Worm (Caenorhabditis elegans) whole organism, L2 larva: ENCODE results near the gene vav-1.
"Not testable (repeated sequence)": the region's sequence is repeated elsewhere in the genome, so short reads cannot be mapped to it uniquely, and the experiment has no call there.

Experiments
- F13H6.1 ChIP-seq: sonication (generic microtip); optimal IDR thresholded peaks from 2 replicates; lab custom pipeline; 2016; ENCODE audit warnings: missing genetic modification characterization, missing compliant biosample characterization
- R02D3.7 ChIP-seq: fragments of 150-350 bp; optimal IDR thresholded peaks from 2 replicates; lab custom pipeline; 2014; ENCODE audit warnings: missing biosample characterization, missing genetic modification characterization
- Y55F3AM.14 ChIP-seq: fragments of 200-800 bp; sonication (Bioruptor generic); optimal IDR thresholded peaks from 2 replicates; lab custom pipeline; 2018; ENCODE audit warnings: mild to moderate bottlenecking, missing genetic modification characterization, missing compliant biosample characterization
- ZK546.5 ChIP-seq: sonication (generic microtip); optimal IDR thresholded peaks from 2 replicates; lab custom pipeline; 2017; ENCODE audit warnings: missing biosample characterization, missing genetic modification characterization
- alr-1 ChIP-seq: fragments of 150-350 bp; optimal IDR thresholded peaks from 2 replicates; lab custom pipeline; 2014; ENCODE audit warnings: missing biosample characterization, missing genetic modification characterization
- blmp-1 ChIP-seq: sonication (generic microtip); optimal IDR thresholded peaks from 2 replicates; lab custom pipeline; 2017; ENCODE audit warnings: missing genetic modification characterization, mild to moderate bottlenecking, missing compliant biosample characterization, antibody characterized with exemption, moderate library complexity; ENCODE audit not compliant: insufficient read depth
- ceh-82 ChIP-seq: fragments of 150-350 bp; optimal IDR thresholded peaks from 2 replicates; lab custom pipeline; 2014; ENCODE audit warnings: missing biosample characterization, missing genetic modification characterization
- crh-2 ChIP-seq: sonication (generic microtip); optimal IDR thresholded peaks from 2 replicates; lab custom pipeline; 2017; ENCODE audit warnings: missing biosample characterization, missing genetic modification characterization
- dmd-4 ChIP-seq: sonication (generic microtip); optimal IDR thresholded peaks from 2 replicates; lab custom pipeline; 2017; ENCODE audit warnings: missing biosample characterization, missing genetic modification characterization
- egl-27 ChIP-seq: sonication (generic microtip); optimal IDR thresholded peaks from 3 replicates; lab custom pipeline; 2017; ENCODE audit warnings: missing biosample characterization, missing genetic modification reagents, missing genetic modification characterization
- elt-1 ChIP-seq: fragments of 150-350 bp; optimal IDR thresholded peaks from 2 replicates; lab custom pipeline; 2014; ENCODE audit warnings: missing biosample characterization, missing genetic modification characterization
- fos-1 ChIP-seq: fragments of 150-350 bp; optimal IDR thresholded peaks from 2 replicates; lab custom pipeline; 2014; ENCODE audit warnings: missing biosample characterization, missing genetic modification characterization
- gmeb-1 ChIP-seq: fragments of 150-350 bp; optimal IDR thresholded peaks from 2 replicates; lab custom pipeline; 2014; ENCODE audit warnings: missing biosample characterization, missing genetic modification characterization
- lin-13 ChIP-seq: fragments of 150-350 bp; optimal IDR thresholded peaks from 2 replicates; lab custom pipeline; 2014; ENCODE audit warnings: missing biosample characterization, missing genetic modification reagents, missing genetic modification characterization
- lsy-2 ChIP-seq, 2 experiments: fragments of 150-350 bp in 1 of 2; sonication (generic microtip) in 1 of 2; optimal IDR thresholded peaks; 2 replicates each; lab custom pipeline; 2014 to 2017; ENCODE audit warnings: missing biosample characterization in 2 of 2, missing genetic modification characterization in 2 of 2
- mdl-1 ChIP-seq, 2 experiments: fragments of 150-350 bp in 1 of 2; sonication (generic microtip) in 1 of 2; optimal IDR thresholded peaks; 2 replicates each; lab custom pipeline; 2017; ENCODE audit warnings: missing biosample characterization in 2 of 2, missing genetic modification characterization in 2 of 2
- nhr-10 ChIP-seq: sonication (generic microtip); optimal IDR thresholded peaks from 2 replicates; lab custom pipeline; 2017; ENCODE audit warnings: missing biosample characterization, missing genetic modification characterization
- nhr-21 ChIP-seq: fragments of 150-350 bp; optimal IDR thresholded peaks from 2 replicates; lab custom pipeline; 2014; ENCODE audit warnings: missing biosample characterization, missing genetic modification characterization
- nhr-237 ChIP-seq: fragments of 150-350 bp; optimal IDR thresholded peaks from 2 replicates; lab custom pipeline; 2014; ENCODE audit warnings: missing biosample characterization, missing genetic modification characterization
- nhr-25 ChIP-seq: fragments of 150-350 bp; sonication (generic microtip); optimal IDR thresholded peaks from 3 replicates; lab custom pipeline; 2014; ENCODE audit warnings: missing biosample characterization, missing genetic modification characterization
- nhr-6 ChIP-seq: fragments of 150-350 bp; optimal IDR thresholded peaks from 2 replicates; lab custom pipeline; 2014; ENCODE audit warnings: missing biosample characterization, missing genetic modification characterization
- sem-4 ChIP-seq: fragments of 150-350 bp; optimal IDR thresholded peaks from 2 replicates; lab custom pipeline; 2014; ENCODE audit warnings: missing biosample characterization, missing genetic modification reagents, missing genetic modification characterization
- skn-1 ChIP-seq: sonication (generic microtip); optimal IDR thresholded peaks from 2 replicates; lab custom pipeline; 2017; ENCODE audit warnings: missing biosample characterization, missing genetic modification characterization
- sma-9 ChIP-seq, 2 experiments: fragments of 150-350 bp in 1 of 2; sonication (generic microtip) in 1 of 2; optimal IDR thresholded peaks; 2 replicates each; lab custom pipeline; 2014 to 2016; ENCODE audit warnings: missing genetic modification characterization in 2 of 2, mild to moderate bottlenecking in 1 of 2, missing biosample characterization in 1 of 2, missing compliant biosample characterization in 1 of 2, missing genetic modification reagents in 1 of 2, moderate library complexity in 1 of 2
- ztf-1 ChIP-seq: fragments of 200-800 bp; sonication (Bioruptor generic); conservative IDR thresholded peaks from 2 replicates; pipeline ENCODE4 v1.3.6; 2022; ENCODE audit warnings: missing genetic modification characterization, missing compliant biosample characterization
- ztf-4 ChIP-seq: fragments of 150-350 bp; optimal IDR thresholded peaks from 2 replicates; lab custom pipeline; 2014; ENCODE audit warnings: missing biosample characterization, missing genetic modification characterization

The vav-1 gene

DNA sequence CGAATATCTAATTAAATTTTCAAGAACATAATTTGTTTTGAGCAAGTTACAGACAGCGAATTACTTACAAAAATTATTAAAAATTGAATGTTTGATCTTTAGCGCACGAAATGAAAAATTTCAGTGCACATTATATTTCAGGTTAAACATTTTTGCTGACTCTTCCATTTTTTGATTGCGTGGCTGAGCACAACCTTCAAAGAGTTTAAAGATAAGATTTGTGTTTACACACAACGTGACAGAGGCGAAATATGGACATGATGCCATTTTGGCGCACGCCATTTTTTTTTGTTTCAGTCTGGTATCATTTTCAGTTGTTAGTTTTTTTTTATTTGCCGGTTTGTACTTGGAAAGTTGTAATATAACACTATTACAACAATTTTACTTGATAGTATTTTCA, 19.3 kb downstream of the vav-1 start:
- no peak for TF ChIP-seq sem-4 (tag; lab: Kevin White, UChicago)
- no peak for TF ChIP-seq R02D3.7 (tag; lab: Kevin White, UChicago)
- TF ChIP-seq alr-1, result no peak
- no peak for TF ChIP-seq nhr-25 (tag; lab: Kevin White, UChicago)
- TF ChIP-seq fos-1, result peak; percentile 91
- TF ChIP-seq gmeb-1, result no peak
- TF ChIP-seq crh-2 (tag; lab: Kevin White, UChicago), result peak; percentile 64
- TF ChIP-seq sma-9 (GFP tag; optimal IDR thresholded peaks at IDR 0.05; lab: Kevin White, UChicago), result peak; percentile 38
- TF ChIP-seq sma-9 (tag; optimal IDR thresholded peaks at IDR 0.05; lab: Kevin White, UChicago), result no peak
- no peak for TF ChIP-seq dmd-4 (tag; lab: Kevin White, UChicago)
- TF ChIP-seq blmp-1 (tag; lab: Kevin White, UChicago), result no peak

DNA sequence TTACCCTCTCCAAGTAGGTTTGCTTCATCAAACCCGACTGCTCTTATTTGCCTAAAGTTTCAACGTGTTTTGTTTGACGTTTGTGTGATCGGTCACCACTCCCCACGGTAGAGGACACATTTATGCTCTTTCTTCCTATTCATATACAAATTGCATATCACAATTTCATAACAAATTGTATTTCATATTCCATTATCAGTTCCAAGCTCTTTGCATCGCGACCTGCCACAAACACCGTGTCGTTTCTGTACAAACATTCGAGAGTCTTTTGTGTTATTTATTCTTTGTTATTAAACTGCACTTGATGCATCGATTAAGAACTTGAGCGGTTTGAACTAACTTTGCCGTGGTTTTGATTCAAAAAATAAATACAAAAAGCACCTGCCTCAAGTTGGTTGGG, 21.9 kb downstream of the vav-1 start:
- TF ChIP-seq ztf-4 (tag; lab: Kevin White, UChicago) (no peak), gmeb-1 (peak; percentile 23), R02D3.7 (tag; lab: Kevin White, UChicago) (no peak), F13H6.1 (tag; lab: Kevin White, UChicago) (peak; percentile 31), mdl-1 (tag; optimal IDR thresholded peaks at IDR 0.05; lab: Kevin White, UChicago) (no peak), dmd-4 (tag; lab: Kevin White, UChicago) (no peak), lsy-2 (tag; optimal IDR thresholded peaks at IDR 0.05; lab: Kevin White, UChicago) (no peak), fos-1 (peak; percentile 63), ztf-1 (no peak), Y55F3AM.14 (GFP tag; lab: Kevin White, UChicago) (no peak), nhr-21 (tag; lab: Kevin White, UChicago) (no peak), egl-27 (no peak), sem-4 (tag; lab: Kevin White, UChicago) (no peak), sma-9 (GFP tag; optimal IDR thresholded peaks at IDR 0.05; lab: Kevin White, UChicago) (peak; percentile 26), sma-9 (tag; optimal IDR thresholded peaks at IDR 0.05; lab: Kevin White, UChicago) (no peak)

DNA sequence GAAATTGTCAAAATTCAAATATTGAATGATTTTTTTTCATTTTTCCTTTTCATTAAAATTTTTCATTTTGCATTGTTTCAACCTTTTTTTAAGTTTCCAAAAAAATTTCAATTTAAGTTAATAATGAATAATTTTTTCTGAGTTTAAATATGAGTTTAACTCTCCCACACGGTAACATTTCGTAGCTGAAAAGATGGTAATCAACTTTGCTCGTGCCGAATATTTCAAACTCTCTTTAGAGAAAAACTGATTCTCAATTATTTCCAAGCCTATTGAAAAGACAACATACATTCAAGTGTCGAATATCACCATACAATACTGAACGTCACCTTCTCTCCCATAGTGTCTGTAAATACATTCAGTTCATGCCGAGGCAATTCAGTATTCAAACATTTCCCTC, 23.0 kb downstream of the vav-1 start:
- TF ChIP-seq nhr-237 (tag; lab: Kevin White, UChicago), result no peak
- no peak for TF ChIP-seq lin-13 (GFP tag; lab: Kevin White, UChicago)
- TF ChIP-seq fos-1, result no peak
- TF ChIP-seq sem-4 (tag; lab: Kevin White, UChicago), result no peak

ce11 chrX:9208492-9208891, 23.4 kb downstream of the vav-1 start:
- TF ChIP-seq fos-1 (peak; percentile 74), lin-13 (GFP tag; lab: Kevin White, UChicago) (no peak)

- TF ChIP-seq alr-1, result no peak
- no peak for TF ChIP-seq sem-4 (tag; lab: Kevin White, UChicago)
- no peak for TF ChIP-seq ztf-4 (tag; lab: Kevin White, UChicago)
- no peak for TF ChIP-seq nhr-6
- no peak for TF ChIP-seq blmp-1 (tag; lab: Kevin White, UChicago)
- no peak for TF ChIP-seq lin-13 (GFP tag; lab: Kevin White, UChicago)
- no peak for TF ChIP-seq ZK546.5 (tag; lab: Kevin White, UChicago)
- TF ChIP-seq crh-2 (tag; lab: Kevin White, UChicago), result no peak
- TF ChIP-seq skn-1 (tag; lab: Kevin White, UChicago), result no peak
- no peak for TF ChIP-seq nhr-10 (tag; lab: Kevin White, UChicago)
- TF ChIP-seq elt-1 (tag; lab: Kevin White, UChicago), result no peak
- TF ChIP-seq, all 48 proteins: peak for 0
These were observed 25.2 kb downstream of the vav-1 start for ce11 chrX:9206731-9207130.

DNA sequence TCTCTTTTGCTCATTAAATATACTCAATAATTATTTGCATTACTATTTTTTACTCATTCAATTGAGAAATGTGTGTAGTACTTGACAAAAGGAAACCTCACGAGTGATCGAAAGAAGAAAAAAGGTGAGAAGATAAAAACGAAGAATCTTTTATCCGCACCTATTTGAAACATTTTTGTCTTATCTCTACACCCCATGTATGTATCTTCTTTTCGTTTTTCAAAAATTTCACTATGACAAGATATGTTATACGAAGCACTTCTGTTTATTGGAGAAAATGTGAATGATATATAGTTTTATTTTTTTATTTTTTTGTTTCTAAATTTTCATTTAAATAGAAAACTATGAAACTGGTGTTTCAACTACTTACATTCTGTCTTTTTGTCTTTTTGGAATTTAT, 27.0 kb downstream of the vav-1 start:
- no peak for TF ChIP-seq nhr-6
- TF ChIP-seq, all 48 proteins: peak for 0

- TF ChIP-seq blmp-1, nhr-237, ceh-82 (tag; lab: Kevin White, UChicago): not testable (repeated sequence)
These were observed 28.5 kb downstream of the vav-1 start, which contains the start of gene crb-3 for ce11 chrX:9203468-9203867. TSS of gene crb-3 (plus strand) at chrX:9203768.
